Worm (Caenorhabditis elegans) whole organism, late embryonic: ENCODE measurements around the gene cpg-9.

Source experiments
- Y22D7AL.16 ChIP-seq: sonication (generic microtip); optimal IDR thresholded peaks from 2 replicates; lab custom pipeline; 2016; ENCODE audit warnings: missing genetic modification characterization, missing compliant biosample characterization
- ahr-1 ChIP-seq: sonication (generic microtip); optimal IDR thresholded peaks from 2 replicates; lab custom pipeline; 2016; ENCODE audit warnings: missing genetic modification characterization, missing compliant biosample characterization
- ama-1 ChIP-seq: fragments of 150-350 bp; optimal IDR thresholded peaks from 2 replicates; lab custom pipeline; 2014
- ceh-19 ChIP-seq: fragments of 200-800 bp; sonication (Bioruptor generic); optimal IDR thresholded peaks from 2 replicates; lab custom pipeline; 2018; ENCODE audit warnings: mild to moderate bottlenecking, missing genetic modification characterization, missing compliant biosample characterization
- ceh-30 ChIP-seq: fragments of 150-350 bp; optimal IDR thresholded peaks from 2 replicates; lab custom pipeline; 2014; ENCODE audit warnings: missing biosample characterization, missing genetic modification characterization
- ceh-45 ChIP-seq: fragments of 200-800 bp; sonication (Bioruptor generic); IDR thresholded peaks from 2 replicates; pipeline ENCODE4 v1.3.6; 2022; ENCODE audit warnings: missing genetic modification reagents, missing genetic modification characterization, missing compliant biosample characterization
- ceh-48 ChIP-seq: sonication (generic microtip); optimal IDR thresholded peaks from 2 replicates; lab custom pipeline; 2016; ENCODE audit warnings: missing genetic modification characterization, inconsistent platforms, missing compliant biosample characterization
- elt-2 ChIP-seq: sonication (generic microtip); optimal IDR thresholded peaks from 2 replicates; lab custom pipeline; 2016; ENCODE audit warnings: missing genetic modification reagents, missing genetic modification characterization, missing compliant biosample characterization
- fkh-10 ChIP-seq: fragments of 150-350 bp; optimal IDR thresholded peaks from 2 replicates; lab custom pipeline; 2014; ENCODE audit warnings: missing biosample characterization, missing genetic modification reagents, missing genetic modification characterization
- hlh-13 ChIP-seq: fragments of 200-800 bp; sonication (Bioruptor generic); optimal IDR thresholded peaks from 2 replicates; lab custom pipeline; 2018; ENCODE audit warnings: mild to moderate bottlenecking, missing genetic modification characterization, missing compliant biosample characterization
- hlh-8 ChIP-seq: sonication (generic microtip); optimal IDR thresholded peaks from 2 replicates; lab custom pipeline; 2016; ENCODE audit warnings: missing genotype, missing genetic modification characterization, missing compliant biosample characterization
- madf-2 ChIP-seq: sonication (generic microtip); optimal IDR thresholded peaks from 2 replicates; lab custom pipeline; 2017; ENCODE audit warnings: missing genetic modification characterization, missing compliant biosample characterization
- nfya-1 ChIP-seq: sonication (generic microtip); optimal IDR thresholded peaks from 2 replicates; lab custom pipeline; 2017; ENCODE audit warnings: missing genetic modification characterization, mild to moderate bottlenecking, missing compliant biosample characterization, antibody characterized with exemption, moderate library complexity
- pha-2 ChIP-seq: sonication (generic microtip); optimal IDR thresholded peaks from 2 replicates; lab custom pipeline; 2017; ENCODE audit warnings: mild to moderate bottlenecking, missing genetic modification characterization, missing compliant biosample characterization
- pros-1 ChIP-seq: fragments of 150-350 bp; optimal IDR thresholded peaks from 2 replicates; lab custom pipeline; 2014; ENCODE audit warnings: missing biosample characterization, missing genetic modification reagents, missing genetic modification characterization
- tbx-2 ChIP-seq: sonication (generic microtip); optimal IDR thresholded peaks from 2 replicates; lab custom pipeline; 2016; ENCODE audit warnings: missing genetic modification characterization, missing compliant biosample characterization
- tbx-7 ChIP-seq: sonication (generic microtip); optimal IDR thresholded peaks from 2 replicates; lab custom pipeline; 2016; ENCODE audit warnings: missing genotype, missing genetic modification characterization, missing compliant biosample characterization
- ttx-3 ChIP-seq: sonication (generic microtip); optimal IDR thresholded peaks from 2 replicates; lab custom pipeline; 2016; ENCODE audit warnings: missing genetic modification reagents, missing genetic modification characterization, missing compliant biosample characterization
- unc-86 ChIP-seq: sonication (generic microtip); optimal IDR thresholded peaks from 2 replicates; lab custom pipeline; 2016; ENCODE audit warnings: missing genetic modification characterization, missing compliant biosample characterization

The cpg-9 gene

DNA sequence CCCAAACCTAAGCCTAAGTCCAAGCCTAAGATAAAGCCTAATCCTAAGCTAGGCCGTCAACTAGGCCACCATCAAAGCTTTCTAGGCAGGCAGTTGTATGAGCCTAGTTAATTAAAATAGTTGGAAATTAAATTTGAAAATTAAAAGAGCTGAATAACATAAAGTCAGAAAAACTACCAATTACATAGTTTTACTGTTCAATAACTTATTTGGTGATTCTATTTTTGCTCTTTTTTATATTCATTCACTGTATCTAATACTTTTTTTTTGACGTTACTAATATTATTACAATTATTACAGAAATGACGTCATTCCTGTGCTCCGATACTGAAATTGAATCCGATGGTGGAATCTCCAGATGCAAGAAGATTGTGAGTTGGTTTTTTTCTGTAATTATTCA is 50.6 kb downstream of the cpg-9 start, which contains the start of gene lin-22:
Gene lin-22, plus strand, starts transcription at position 301 of the 400 bp plus-strand sequence.
- no peak for TF ChIP-seq ceh-45
- no peak for TF ChIP-seq unc-86
- no peak for TF ChIP-seq ceh-30 (tag; lab: Kevin White, UChicago)
- no peak for TF ChIP-seq tbx-2 (tag; lab: Kevin White, UChicago)
- no peak for TF ChIP-seq tbx-7 (tag; lab: Kevin White, UChicago)
- no peak for TF ChIP-seq pha-2 (tag; lab: Kevin White, UChicago)
- no peak for TF ChIP-seq hlh-13
- TF ChIP-seq ceh-19 (GFP tag; lab: Kevin White, UChicago) = no peak
- TF ChIP-seq fkh-10 (GFP tag; lab: Kevin White, UChicago) = no peak
- no peak for TF ChIP-seq ttx-3 (tag; lab: Kevin White, UChicago)

- TF ChIP-seq ttx-3 (tag; lab: Kevin White, UChicago) (no peak), ahr-1 (no peak), pros-1 (tag; lab: Kevin White, UChicago) (no peak), elt-2 (tag; lab: Kevin White, UChicago) (no peak), hlh-8 (tag; lab: Kevin White, UChicago) (no peak), madf-2 (tag; lab: Kevin White, UChicago) (no peak), nfya-1 (tag; lab: Kevin White, UChicago) (no peak), ceh-19 (GFP tag; lab: Kevin White, UChicago) (no peak), tbx-2 (tag; lab: Kevin White, UChicago) (no peak), ama-1 (lab: Kevin White, UChicago) (no peak), ceh-48 (tag; lab: Kevin White, UChicago) (no peak), Y22D7AL.16 (tag; lab: Kevin White, UChicago) (no peak)
Measured at ce11 chrIV:3018588-3018987, 51.4 kb downstream of the cpg-9 start.
